Fruit fly (Drosophila melanogaster): ENCODE measurements around the gene Cpr65Eb.

DNA sequence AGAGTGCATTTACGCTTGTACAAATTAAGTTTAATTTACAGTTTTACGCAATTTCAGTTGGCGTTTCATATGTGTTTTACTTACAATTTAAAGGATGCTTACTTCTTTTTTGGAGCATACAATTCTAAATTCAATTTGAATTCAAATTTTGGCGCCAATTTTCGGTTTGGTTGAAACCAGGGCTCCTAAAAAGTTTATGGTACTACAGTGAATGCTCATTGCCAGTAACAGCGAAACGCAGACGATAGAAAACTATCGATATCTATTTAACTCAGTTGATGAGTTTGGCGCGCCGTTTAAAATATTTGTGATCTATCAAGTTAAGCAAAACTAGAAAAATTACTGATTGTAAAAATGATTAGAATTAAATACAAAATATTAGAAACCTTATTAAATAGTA is 5.4 kb upstream of the Cpr65Eb start:
- TF ChIP-seq CG2678 (tag; optimal IDR thresholded peaks at IDR 0.05), result no peak
- TF ChIP-seq Vsx1 (GFP tag; optimal IDR thresholded peaks at IDR 0.05), result no peak

All from whole organism, embryonic.